Worm (Caenorhabditis elegans) whole organism, L1 larva: ENCODE measurements around the gene Y66A7A.4.

Experiments
- C16A3.4 ChIP-seq: fragments of 150-350 bp; optimal IDR thresholded peaks from 2 replicates; lab custom pipeline; 2014; ENCODE audit warnings: missing biosample characterization, missing genetic modification characterization
- ceh-8 ChIP-seq: fragments of 200-800 bp; sonication (Bioruptor generic); optimal IDR thresholded peaks from 2 replicates; lab custom pipeline; 2018; ENCODE audit warnings: mild to moderate bottlenecking, missing genetic modification characterization, moderate library complexity, missing compliant biosample characterization
- irx-1 ChIP-seq: sonication (generic microtip); optimal IDR thresholded peaks from 2 replicates; lab custom pipeline; 2016; ENCODE audit warnings: missing genetic modification characterization, missing compliant biosample characterization
- skn-1 ChIP-seq: fragments of 150-350 bp; optimal IDR thresholded peaks from 2 replicates; lab custom pipeline; 2014; ENCODE audit warnings: missing biosample characterization, missing genetic modification characterization
- unc-62 ChIP-seq: fragments of 150-350 bp; optimal IDR thresholded peaks from 2 replicates; lab custom pipeline; 2014; ENCODE audit warnings: missing biosample characterization, missing genetic modification reagents, missing genetic modification characterization
- ztf-11 ChIP-seq, 2 experiments: sonication (generic microtip); optimal IDR thresholded peaks; 2 replicates each; lab custom pipeline; 2016 to 2017; ENCODE audit warnings: missing genetic modification characterization in 2 of 2, missing biosample characterization in 1 of 2, missing compliant biosample characterization in 1 of 2

DNA sequence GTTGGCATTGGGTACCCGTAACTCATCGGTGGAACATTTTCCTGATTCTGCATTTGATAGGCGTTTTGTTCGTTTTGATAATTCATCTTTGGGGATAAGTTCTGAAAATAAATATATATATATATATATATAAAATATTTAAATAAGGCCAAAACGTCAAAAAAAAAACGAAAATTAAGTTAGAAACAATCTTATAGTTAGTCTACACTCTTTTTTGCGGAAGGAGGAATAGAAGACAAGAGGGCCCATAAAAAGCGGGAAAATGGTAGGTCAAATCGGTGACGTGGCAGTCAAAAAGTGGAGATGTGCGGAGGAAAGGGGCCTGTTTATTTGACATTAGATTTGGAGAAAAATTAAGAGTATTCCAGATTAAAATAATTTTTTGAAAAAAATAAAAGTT lies 24.3 kb downstream of the Y66A7A.4 start, which contains the start of gene tbx-33:
- TF ChIP-seq irx-1 (tag; lab: Kevin White, UChicago) (no peak), ceh-8 (no peak), unc-62 (GFP tag; lab: Kevin White, UChicago) (no peak), ztf-11 (tag; optimal IDR thresholded peaks at IDR 0.05; lab: Kevin White, UChicago) (no peak), C16A3.4 (tag; lab: Kevin White, UChicago) (no peak), skn-1 (tag; lab: Kevin White, UChicago) (no peak)
